Fruit fly (Drosophila melanogaster) whole organism, embryonic: Measurements from ENCODE around the gene Or83a.

Experiments
- Atf-2 ChIP-seq: fragments of 200-800 bp; sonication (Bioruptor generic); optimal IDR thresholded peaks from 2 replicates; lab custom pipeline; 2016; ENCODE audit warnings: missing biosample characterization, missing genetic modification characterization
- CG12299 ChIP-seq: fragments of 200-800 bp; sonication (Bioruptor generic); optimal IDR thresholded peaks from 2 replicates; lab custom pipeline; 2018; ENCODE audit warnings: missing biosample characterization, mild to moderate bottlenecking, missing genetic modification characterization
- CG4360 ChIP-seq: fragments of 200-800 bp; sonication (Bioruptor generic); IDR thresholded peaks from 2 replicates; pipeline ENCODE4 v1.3.6; 2022; ENCODE audit warnings: missing biosample characterization, missing genetic modification characterization
- CG6683 ChIP-seq: fragments of 200-800 bp; sonication (Bioruptor generic); optimal IDR thresholded peaks from 2 replicates; lab custom pipeline; 2017; ENCODE audit warnings: missing biosample characterization, mild to moderate bottlenecking, missing genetic modification characterization, missing genetic modification reagents
- CG8388 ChIP-seq: fragments of 200-800 bp; sonication (Bioruptor generic); optimal IDR thresholded peaks from 2 replicates; lab custom pipeline; 2019; ENCODE audit warnings: missing biosample characterization, mild to moderate bottlenecking, missing genetic modification characterization, moderate library complexity
- Dref ChIP-seq: fragments of 200-800 bp; sonication (Bioruptor generic); IDR thresholded peaks from 2 replicates; pipeline ENCODE4 v1.3.6; 2022; ENCODE audit warnings: missing biosample characterization, missing genetic modification characterization
- HmgD ChIP-seq: fragments of 200-800 bp; sonication (Bioruptor generic); optimal IDR thresholded peaks from 3 replicates; lab custom pipeline; 2016; ENCODE audit warnings: missing biosample characterization, missing genetic modification characterization
- Hr78 ChIP-seq, 2 experiments: fragments of 200-800 bp in 1 of 2; fragments of >200 bp in 1 of 2; sonication (Bioruptor generic) in 1 of 2; optimal IDR thresholded peaks; 2 replicates each; lab custom pipeline; 2017 to 2019; ENCODE audit warnings: missing biosample characterization in 2 of 2, missing genetic modification characterization in 2 of 2, mild to moderate bottlenecking in 1 of 2, moderate library complexity in 1 of 2
- Vsx1 ChIP-seq: fragments of 200-800 bp; sonication (Bioruptor generic); optimal IDR thresholded peaks from 2 replicates; lab custom pipeline; 2017; ENCODE audit warnings: missing biosample characterization, mild to moderate bottlenecking, missing genetic modification characterization, missing genetic modification reagents
- ewg ChIP-seq: fragments of 200-800 bp; sonication (Bioruptor generic); optimal IDR thresholded peaks from 3 replicates; lab custom pipeline; 2017; ENCODE audit warnings: mild to moderate bottlenecking, missing biosample characterization, missing genetic modification reagents, missing genetic modification characterization
- lbe ChIP-seq: fragments of 200-800 bp; sonication (Bioruptor generic); optimal IDR thresholded peaks from 2 replicates; lab custom pipeline; 2016; ENCODE audit warnings: missing biosample characterization, mild to moderate bottlenecking, missing genetic modification characterization
- stc ChIP-seq: fragments of 200-800 bp; sonication (Bioruptor generic); IDR thresholded peaks from 2 replicates; pipeline ENCODE4 v1.3.6; 2022; ENCODE audit warnings: missing biosample characterization, missing genetic modification characterization

- TF ChIP-seq Hr78 (GFP tag; optimal IDR thresholded peaks at IDR 0.05; lab: Kevin White, UChicago): peak in 1 of 2 experiments; percentile 84
- peak; percentile 59 for TF ChIP-seq CG12299 (tag; lab: Kevin White, UChicago)
- peak; percentile 88 for TF ChIP-seq stc (GFP tag; lab: Robert Waterston, UW)
- TF ChIP-seq lbe: peak; percentile 94
- TF ChIP-seq CG8388 (GFP tag; lab: Kevin White, UChicago): peak; percentile 68
- 0 out of 2 replicates have a peak, but pooled peaks have one; percentile 21 for TF ChIP-seq Dref (GFP tag; lab: Robert Waterston, UW)
- no peak for TF ChIP-seq CG4360 (GFP tag; lab: Robert Waterston, UW)
- peak; percentile 25 for TF ChIP-seq HmgD (GFP tag; lab: Kevin White, UChicago)
- peak; percentile 62 for TF ChIP-seq Vsx1 (GFP tag; lab: Kevin White, UChicago)
- peak; percentile 59 for TF ChIP-seq Atf-2 (GFP tag; lab: Kevin White, UChicago)
- peak; percentile 48 for TF ChIP-seq CG6683 (GFP tag; lab: Kevin White, UChicago)
- TF ChIP-seq ewg: peak; percentile 52
These were observed 37.2 kb downstream of the Or83a start for dm6 chr3R:5361681-5362319.
